Worm (Caenorhabditis elegans) whole organism, early embryonic: ENCODE measurements around the gene grp-1.

Experiments used
- B0310.2 ChIP-seq: sonication (generic microtip); optimal IDR thresholded peaks from 2 replicates; lab custom pipeline; 2016; ENCODE audit warnings: mild to moderate bottlenecking, missing genetic modification characterization, missing compliant biosample characterization
- F13C5.2 ChIP-seq: sonication (generic microtip); optimal IDR thresholded peaks from 2 replicates; lab custom pipeline; 2017; ENCODE audit warnings: mild to moderate bottlenecking, missing genetic modification characterization, inconsistent platforms, missing compliant biosample characterization
- aly-1 ChIP-seq: sonication (generic microtip); optimal IDR thresholded peaks from 2 replicates; lab custom pipeline; 2016; ENCODE audit warnings: missing genetic modification characterization, missing compliant biosample characterization
- ama-1 ChIP-seq: fragments of 150-350 bp; optimal IDR thresholded peaks from 2 replicates; lab custom pipeline; 2014
- ceh-13 ChIP-seq: fragments of 200-800 bp; sonication (Bioruptor generic); optimal IDR thresholded peaks from 2 replicates; lab custom pipeline; 2018; ENCODE audit warnings: mild to moderate bottlenecking, missing genetic modification characterization, missing compliant biosample characterization
- ets-7 ChIP-seq: sonication (generic microtip); optimal IDR thresholded peaks from 2 replicates; lab custom pipeline; 2016; ENCODE audit warnings: missing genotype, missing genetic modification characterization, missing compliant biosample characterization
- flt-1 ChIP-seq: fragments of 200-800 bp; sonication (Bioruptor generic); IDR thresholded peaks from 2 replicates; pipeline ENCODE4 v1.3.6; 2022; ENCODE audit warnings: missing genetic modification characterization, missing compliant biosample characterization
- hmg-4 ChIP-seq: fragments of 200-800 bp; sonication (Bioruptor generic); optimal IDR thresholded peaks from 2 replicates; lab custom pipeline; 2018; ENCODE audit warnings: mild to moderate bottlenecking, missing genetic modification characterization, missing compliant biosample characterization

DNA sequence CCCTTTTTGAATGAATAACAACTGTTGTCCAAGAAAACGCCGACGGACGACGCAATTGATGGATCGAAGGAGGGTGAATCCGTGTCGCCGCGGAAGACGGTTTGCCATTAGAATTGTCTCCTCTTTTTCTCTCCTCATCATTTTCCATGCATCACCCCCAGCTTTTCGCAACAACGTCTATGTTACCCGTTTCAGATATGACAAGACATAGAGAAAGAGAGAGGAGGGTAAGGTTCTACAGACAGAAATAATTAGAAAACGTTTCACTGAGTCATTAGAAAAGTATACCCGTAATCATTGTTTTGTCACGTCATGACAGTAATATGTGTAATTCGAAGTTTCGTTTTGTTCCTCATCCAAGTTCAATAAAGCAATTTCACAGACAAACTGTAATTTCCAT lies 20.3 kb downstream of the grp-1 start:
- TF ChIP-seq hmg-4 (GFP tag; lab: Kevin White, UChicago) = no peak
- TF ChIP-seq aly-1 = no peak
- TF ChIP-seq ceh-13 = no peak
- no peak for TF ChIP-seq ets-7
- TF ChIP-seq ama-1 = no peak
- TF ChIP-seq F13C5.2 (tag; lab: Kevin White, UChicago) = no peak
- TF ChIP-seq flt-1 (GFP tag; lab: Robert Waterston, UW) = no peak
- TF ChIP-seq B0310.2 (tag; lab: Kevin White, UChicago) = no peak
